Worm (Caenorhabditis elegans) whole organism, L4/young adult: ENCODE measurements around the gene C04F5.8.

ENCODE experiments used
- W03F9.2 ChIP-seq: fragments of 150-350 bp; optimal IDR thresholded peaks from 2 replicates; lab custom pipeline; 2014; ENCODE audit warnings: missing biosample characterization, missing genetic modification characterization
- dao-5 ChIP-seq: sonication (generic microtip); optimal IDR thresholded peaks from 2 replicates; lab custom pipeline; 2016; ENCODE audit warnings: missing genotype, missing genetic modification characterization, moderate library complexity, missing compliant biosample characterization
- him-1 ChIP-seq: sonication (generic microtip); optimal IDR thresholded peaks from 2 replicates; lab custom pipeline; 2016; ENCODE audit warnings: missing genotype, missing genetic modification reagents, missing genetic modification characterization, missing compliant biosample characterization

DNA sequence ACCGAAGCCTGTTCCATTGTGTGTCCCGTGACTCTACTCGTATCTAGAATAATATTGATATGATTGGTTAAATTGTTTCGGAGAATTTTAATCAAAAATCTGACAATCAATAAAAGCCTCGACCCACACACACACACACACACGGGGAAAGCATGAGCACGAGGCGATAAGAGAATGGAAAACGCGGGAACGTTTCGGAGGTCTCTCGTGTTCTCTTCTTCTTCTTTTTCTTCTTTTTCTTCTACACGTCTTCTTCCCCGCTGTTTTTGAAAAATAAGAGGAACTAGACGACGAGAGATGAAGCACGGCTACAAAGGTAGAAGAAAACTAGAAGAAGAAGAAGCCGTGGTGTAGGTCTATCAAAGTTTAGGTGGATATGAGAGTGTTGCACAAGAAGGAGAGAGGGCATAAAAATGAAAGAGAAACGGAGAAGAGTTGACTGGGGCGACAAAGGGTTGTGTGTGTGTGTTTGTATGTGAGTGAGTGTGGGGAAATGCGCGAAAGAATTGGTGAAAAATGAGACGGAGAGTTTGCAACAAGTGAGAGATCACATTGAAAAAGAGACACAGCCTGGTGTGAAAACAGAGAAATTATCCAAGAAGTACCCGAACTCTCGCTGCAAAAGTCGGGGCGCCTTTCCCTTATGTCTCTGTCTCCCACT is 48.7 kb downstream of the C04F5.8 start, which contains the start of gene mlk-1:
- TF ChIP-seq dao-5 (tag; lab: Kevin White, UChicago) (no peak), W03F9.2 (tag; lab: Kevin White, UChicago) (no peak), him-1 (tag; lab: Kevin White, UChicago) (peak; percentile 37)
